Fruit fly (Drosophila melanogaster) whole organism, prepupa: Measurements from ENCODE around the gene Tcs4.

ENCODE experiments used
- Blimp-1 ChIP-seq: fragments of 200-800 bp; sonication (Bioruptor generic); optimal IDR thresholded peaks from 3 replicates; lab custom pipeline; 2017; ENCODE audit warnings: missing biosample characterization, missing genetic modification characterization, mild to moderate bottlenecking, moderate library complexity, missing genetic modification reagents
- CG11762 ChIP-seq: fragments of 200-800 bp; sonication (Bioruptor generic); optimal IDR thresholded peaks from 3 replicates; lab custom pipeline; 2016; ENCODE audit warnings: missing biosample characterization, missing genetic modification characterization; ENCODE audit not compliant: insufficient read depth
- CG11902 ChIP-seq: fragments of 200-800 bp; sonication (Bioruptor generic); optimal IDR thresholded peaks from 3 replicates; lab custom pipeline; 2016; ENCODE audit warnings: missing biosample characterization, missing genetic modification characterization
- CG15336 ChIP-seq: fragments of 200-800 bp; sonication (Bioruptor generic); IDR thresholded peaks from 2 replicates; pipeline ENCODE4 v1.3.6; 2022; ENCODE audit warnings: missing biosample characterization, missing genetic modification characterization
- CG16779 ChIP-seq: fragments of 200-800 bp; sonication (Bioruptor generic); optimal IDR thresholded peaks from 3 replicates; lab custom pipeline; 2017; ENCODE audit warnings: missing biosample characterization, mild to moderate bottlenecking, missing genetic modification characterization
- CG3032 ChIP-seq: fragments of 200-800 bp; optimal IDR thresholded peaks from 2 replicates; lab custom pipeline; 2019; ENCODE audit warnings: missing biosample characterization, mild to moderate bottlenecking, missing genetic modification characterization, moderate library complexity
- CG31627 ChIP-seq: fragments of 200-800 bp; sonication (Bioruptor generic); optimal IDR thresholded peaks from 3 replicates; lab custom pipeline; 2016; ENCODE audit warnings: missing biosample characterization, missing genetic modification characterization
- CG32006 ChIP-seq: fragments of 200-800 bp; sonication (Bioruptor generic); optimal IDR thresholded peaks from 3 replicates; lab custom pipeline; 2017; ENCODE audit warnings: missing biosample characterization, mild to moderate bottlenecking, missing genetic modification characterization
- CG3919 ChIP-seq: fragments of 200-800 bp; sonication (Bioruptor generic); optimal IDR thresholded peaks from 3 replicates; lab custom pipeline; 2016; ENCODE audit warnings: missing biosample characterization, missing genetic modification characterization
- CG6163 ChIP-seq: fragments of 200-800 bp; sonication (Bioruptor generic); IDR thresholded peaks from 3 replicates; pipeline ENCODE4 v1.3.6; 2022; ENCODE audit warnings: missing biosample characterization, missing genetic modification characterization
- CG6276 ChIP-seq: fragments of 200-800 bp; sonication (Bioruptor generic); optimal IDR thresholded peaks from 2 replicates; lab custom pipeline; 2017; ENCODE audit warnings: missing biosample characterization, mild to moderate bottlenecking, missing genetic modification characterization
- CG6808 ChIP-seq: fragments of 200-800 bp; sonication (Bioruptor generic); optimal IDR thresholded peaks from 3 replicates; lab custom pipeline; 2017; ENCODE audit warnings: missing biosample characterization, missing genetic modification characterization, mild to moderate bottlenecking, moderate library complexity, missing genetic modification reagents
- CG6854 ChIP-seq: fragments of 200-800 bp; sonication (Bioruptor generic); optimal IDR thresholded peaks from 2 replicates; lab custom pipeline; 2017; ENCODE audit warnings: missing biosample characterization, mild to moderate bottlenecking, missing genetic modification characterization
- CG7368 ChIP-seq: fragments of 200-800 bp; sonication (Bioruptor generic); optimal IDR thresholded peaks from 3 replicates; lab custom pipeline; 2016; ENCODE audit warnings: missing biosample characterization, missing genetic modification characterization
- CG8119 ChIP-seq: fragments of 200-800 bp; sonication (Bioruptor generic); IDR thresholded peaks from 3 replicates; pipeline ENCODE4 v1.3.6; 2022; ENCODE audit warnings: missing biosample characterization, missing genetic modification characterization
- CG9139 ChIP-seq: fragments of 200-800 bp; sonication (Bioruptor generic); optimal IDR thresholded peaks from 3 replicates; lab custom pipeline; 2017; ENCODE audit warnings: missing biosample characterization, mild to moderate bottlenecking, missing genetic modification characterization
- Eip75B ChIP-seq: fragments of 200-800 bp; sonication (Bioruptor generic); optimal IDR thresholded peaks from 3 replicates; lab custom pipeline; 2016; ENCODE audit warnings: missing biosample characterization, missing genetic modification characterization
- Eip78C ChIP-seq: fragments of 200-800 bp; sonication (Bioruptor generic); peaks from one replicate; lab custom pipeline; 2016; ENCODE audit warnings: missing biosample characterization, missing genetic modification characterization
- Ets21C ChIP-seq: fragments of 200-800 bp; sonication (Bioruptor generic); optimal IDR thresholded peaks from 3 replicates; lab custom pipeline; 2016; ENCODE audit warnings: missing biosample characterization, missing genetic modification characterization
- Gug ChIP-seq: fragments of 200-800 bp; sonication (Bioruptor generic); IDR thresholded peaks from 2 replicates; pipeline ENCODE4 v1.3.6; 2022; ENCODE audit warnings: missing biosample characterization, missing genetic modification characterization
- Hr38 ChIP-seq: sonication (Bioruptor generic); optimal IDR thresholded peaks from 2 replicates; lab custom pipeline; 2016; ENCODE audit warnings: missing biosample characterization, missing genetic modification characterization
- Hr39 ChIP-seq: fragments of 200-800 bp; sonication (Bioruptor generic); optimal IDR thresholded peaks from 2 replicates; lab custom pipeline; 2016; ENCODE audit warnings: missing biosample characterization, missing genetic modification characterization
- Lpt ChIP-seq: fragments of 200-800 bp; sonication (Bioruptor generic); optimal IDR thresholded peaks from 3 replicates; lab custom pipeline; 2016; ENCODE audit warnings: missing biosample characterization, missing genetic modification characterization
- Met ChIP-seq: fragments of 200-800 bp; sonication (Bioruptor generic); optimal IDR thresholded peaks from 3 replicates; lab custom pipeline; 2016; ENCODE audit warnings: missing biosample characterization, missing genetic modification characterization
- OdsH ChIP-seq: fragments of 200-800 bp; sonication (Bioruptor generic); optimal IDR thresholded peaks from 3 replicates; lab custom pipeline; 2016; ENCODE audit warnings: missing biosample characterization, missing genetic modification characterization
- Sox102F ChIP-seq: fragments of 200-800 bp; sonication (Bioruptor generic); optimal IDR thresholded peaks from 2 replicates; lab custom pipeline; 2016; ENCODE audit warnings: missing biosample characterization, mild to moderate bottlenecking, missing genetic modification characterization
- Sox14 ChIP-seq: fragments of 200-800 bp; sonication (Bioruptor generic); optimal IDR thresholded peaks from 3 replicates; lab custom pipeline; 2016; ENCODE audit warnings: missing biosample characterization, missing genetic modification characterization
- Sox15 ChIP-seq: fragments of 200-800 bp; sonication (Bioruptor generic); optimal IDR thresholded peaks from 3 replicates; lab custom pipeline; 2016; ENCODE audit warnings: missing biosample characterization, missing genetic modification characterization
- achi ChIP-seq: fragments of 200-800 bp; sonication (Bioruptor generic); optimal IDR thresholded peaks from 3 replicates; lab custom pipeline; 2016; ENCODE audit warnings: missing biosample characterization, missing genetic modification characterization
- acj6 ChIP-seq: fragments of 200-800 bp; sonication (Bioruptor generic); optimal IDR thresholded peaks from 3 replicates; lab custom pipeline; 2016; ENCODE audit warnings: missing biosample characterization, missing genetic modification characterization
- dac ChIP-seq: fragments of 200-800 bp; sonication (Bioruptor generic); optimal IDR thresholded peaks from 2 replicates; lab custom pipeline; 2017; ENCODE audit warnings: missing biosample characterization, mild to moderate bottlenecking, missing genetic modification characterization
- eg ChIP-seq: fragments of 200-800 bp; sonication (Bioruptor generic); IDR thresholded peaks from 3 replicates; pipeline ENCODE4 v1.3.6; 2022; ENCODE audit warnings: missing biosample characterization, missing genetic modification characterization
- fd59A ChIP-seq: fragments of 200-800 bp; sonication (Bioruptor generic); optimal IDR thresholded peaks from 2 replicates; lab custom pipeline; 2017; ENCODE audit warnings: missing biosample characterization, mild to moderate bottlenecking, missing genetic modification characterization, missing genetic modification reagents
- fkh ChIP-seq: fragments of 200-800 bp; sonication (Bioruptor generic); optimal IDR thresholded peaks from 3 replicates; lab custom pipeline; 2017; ENCODE audit warnings: missing biosample characterization, mild to moderate bottlenecking, missing genetic modification characterization, moderate library complexity
- net ChIP-seq: fragments of 200-800 bp; sonication (Bioruptor generic); optimal IDR thresholded peaks from 3 replicates; lab custom pipeline; 2016; ENCODE audit warnings: missing biosample characterization, missing genetic modification characterization
- pdm3 ChIP-seq: fragments of 200-800 bp; sonication (Bioruptor generic); optimal IDR thresholded peaks from 3 replicates; lab custom pipeline; 2016; ENCODE audit warnings: missing biosample characterization, missing genetic modification characterization
- salr ChIP-seq, 2 experiments: fragments of 200-800 bp; sonication (Bioruptor generic); optimal IDR thresholded peaks; 3 replicates each; lab custom pipeline; 2016 to 2018; ENCODE audit warnings: missing biosample characterization in 2 of 2, missing genetic modification characterization in 2 of 2, mild to moderate bottlenecking in 1 of 2
- spab ChIP-seq: fragments of 200-800 bp; sonication (Bioruptor generic); optimal IDR thresholded peaks from 2 replicates; lab custom pipeline; 2017; ENCODE audit warnings: missing biosample characterization, mild to moderate bottlenecking, missing genetic modification characterization, missing genetic modification reagents
- ss ChIP-seq, 2 experiments: fragments of 200-800 bp; sonication (Bioruptor generic); optimal IDR thresholded peaks; 2 replicates in 1 of 2; 3 replicates in 1 of 2; lab custom pipeline; 2017 to 2018; ENCODE audit warnings: mild to moderate bottlenecking in 2 of 2, missing biosample characterization in 2 of 2, missing genetic modification characterization in 2 of 2, moderate library complexity in 1 of 2
- svp ChIP-seq: fragments of 200-800 bp; sonication (Bioruptor generic); peaks from one replicate; lab custom pipeline; 2016; ENCODE audit warnings: missing biosample characterization, missing genetic modification characterization

Gene Tcs4

DNA sequence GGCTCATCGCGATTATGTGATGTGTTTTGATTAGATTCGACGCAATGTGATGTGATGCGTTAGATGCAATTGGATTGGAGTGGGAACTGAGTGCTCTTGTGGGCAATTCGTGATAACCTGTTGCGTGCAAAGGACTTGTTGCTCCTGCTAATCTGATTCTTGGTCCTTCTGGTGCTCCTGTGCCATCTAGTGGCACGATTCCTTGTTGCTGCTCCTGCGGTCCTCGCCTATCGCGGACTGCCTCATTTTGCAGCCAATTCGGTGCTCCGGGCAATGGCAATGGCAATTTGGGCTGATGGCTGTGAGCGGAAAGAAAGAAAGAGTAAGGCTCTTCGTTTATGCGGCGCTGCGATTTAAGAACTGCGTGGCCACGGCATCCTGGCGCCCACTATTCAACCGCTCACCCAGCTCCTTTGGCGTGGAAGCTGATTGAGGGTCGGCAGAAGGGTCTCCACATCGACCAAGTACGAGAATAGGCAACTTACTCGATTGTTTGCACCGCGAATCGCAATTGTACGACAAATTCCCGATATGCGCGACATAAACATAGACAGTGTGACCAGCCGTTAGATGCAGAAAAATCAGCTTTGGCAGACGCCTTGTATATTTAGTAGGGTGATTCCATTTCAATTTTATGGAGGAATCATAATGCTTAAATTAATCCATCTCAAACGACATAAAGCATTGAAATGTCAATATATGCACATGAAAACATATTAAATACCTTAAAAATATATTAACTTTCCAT lies 8.4 kb downstream of the Tcs4 start, which contains the start of gene Mer (continued):
- peak; percentile 89 for TF ChIP-seq CG32006
- peak; percentile 62 for TF ChIP-seq CG11902
- peak; percentile 82 for TF ChIP-seq CG3032 (tag; lab: Kevin White, UChicago)
- TF ChIP-seq Blimp-1 (GFP tag; lab: Kevin White, UChicago): peak; percentile 67
- TF ChIP-seq fd59A: peak; percentile 70
- no peak for TF ChIP-seq fkh (GFP tag; lab: Kevin White, UChicago)
- peak; percentile 88 for TF ChIP-seq Sox14 (GFP tag; lab: Kevin White, UChicago)
- peak; percentile 84 for TF ChIP-seq Lpt (GFP tag; lab: Kevin White, UChicago)
- TF ChIP-seq CG9139 (GFP tag; lab: Kevin White, UChicago): no peak
- no peak for TF ChIP-seq CG6276 (GFP tag; lab: Kevin White, UChicago)
- TF ChIP-seq Gug (GFP tag; lab: Robert Waterston, UW): peak; percentile 80
- TF ChIP-seq Eip75B (GFP tag; lab: Kevin White, UChicago): peak; percentile 83
- TF ChIP-seq eg (GFP tag; lab: Robert Waterston, UW): peak; percentile 92
- peak; percentile 86 for TF ChIP-seq CG8119 (GFP tag; lab: Robert Waterston, UW)
- peak; percentile 86 for TF ChIP-seq acj6
- peak; percentile 87 for TF ChIP-seq CG3919 (GFP tag; lab: Kevin White, UChicago)
- TF ChIP-seq, all 60 proteins: peak for 53

DNA sequence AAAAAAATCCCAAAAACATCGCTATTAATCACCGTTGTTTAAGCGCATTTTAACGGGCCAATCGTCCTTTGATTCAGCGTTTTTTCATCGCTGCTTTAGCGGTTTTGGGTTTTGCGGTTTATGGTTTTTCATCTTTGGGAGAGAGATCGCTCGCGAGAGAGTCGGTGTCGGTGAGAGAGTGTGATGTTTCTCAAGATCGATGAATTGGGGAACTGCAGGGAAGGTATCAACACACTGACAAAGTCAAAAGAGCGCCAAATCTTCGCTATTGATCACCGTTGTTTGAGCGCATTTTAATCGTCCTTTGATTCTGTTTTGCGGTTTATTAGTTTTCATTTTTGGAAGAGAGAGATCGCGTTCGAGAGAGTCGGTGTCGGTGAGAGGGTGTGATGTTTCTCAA lies 11.5 kb downstream of the Tcs4 start:
- TF ChIP-seq Ets21C: no peak
- no peak for TF ChIP-seq net
- no peak for TF ChIP-seq CG8119 (GFP tag; lab: Robert Waterston, UW)
- TF ChIP-seq OdsH: no peak
- no peak for TF ChIP-seq CG6163 (GFP tag; lab: Robert Waterston, UW)
- no peak for TF ChIP-seq CG15336 (GFP tag; lab: Robert Waterston, UW)
- TF ChIP-seq CG16779: no peak
- TF ChIP-seq Sox15 (GFP tag; lab: Kevin White, UChicago): no peak
- TF ChIP-seq CG31627: no peak
- TF ChIP-seq Sox102F: no peak
- no peak for TF ChIP-seq CG11902
- TF ChIP-seq Eip78C (GFP tag; lab: Kevin White, UChicago): no peak
- TF ChIP-seq salr (GFP tag; optimal IDR thresholded peaks at IDR 0.05; lab: Kevin White, UChicago): no peak
- no peak for TF ChIP-seq eg (GFP tag; lab: Robert Waterston, UW)

dm6 chrX:19688848-19689247 lies 12.7 kb downstream of the Tcs4 start, which contains the start of gene CG14227:
CG14227 (minus strand) TSS chrX:19688948.
- TF ChIP-seq dac (GFP tag; lab: Kevin White, UChicago) (no peak), CG6808 (GFP tag; lab: Kevin White, UChicago) (no peak), Gug (GFP tag; lab: Robert Waterston, UW) (no peak), Sox14 (GFP tag; lab: Kevin White, UChicago) (no peak), eg (GFP tag; lab: Robert Waterston, UW) (no peak), achi (GFP tag; lab: Kevin White, UChicago) (no peak), Sox15 (GFP tag; lab: Kevin White, UChicago) (no peak), OdsH (no peak), Hr39 (no peak), ss (GFP tag; optimal IDR thresholded peaks at IDR 0.05; lab: Kevin White, UChicago) (no peak), CG3032 (tag; lab: Kevin White, UChicago) (no peak), Lpt (GFP tag; lab: Kevin White, UChicago) (no peak), spab (GFP tag; lab: Kevin White, UChicago) (no peak), fd59A (no peak)

DNA sequence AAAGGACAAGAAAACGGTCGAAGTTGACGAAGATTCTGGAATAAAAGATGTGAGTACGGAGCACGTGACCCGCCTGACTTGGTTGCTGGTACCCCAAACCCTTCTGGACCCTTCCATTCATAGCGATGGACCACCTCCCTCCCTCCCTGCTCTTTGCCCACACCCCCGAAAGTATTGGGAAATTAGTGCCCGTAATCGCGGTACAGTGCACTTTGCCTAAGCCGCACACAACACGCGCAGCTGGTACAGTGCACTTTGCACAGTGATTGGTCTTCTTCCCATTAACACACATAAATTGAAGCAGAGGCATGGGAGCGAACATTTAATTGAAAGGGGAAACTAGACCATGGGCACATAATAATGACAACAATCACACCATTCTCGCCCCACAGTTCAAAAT lies 17.5 kb downstream of the Tcs4 start:
- TF ChIP-seq Hr38 (GFP tag; lab: Kevin White, UChicago): no peak
- no peak for TF ChIP-seq fd59A
- TF ChIP-seq CG6163 (GFP tag; lab: Robert Waterston, UW): no peak
- TF ChIP-seq Met: no peak
- TF ChIP-seq svp (GFP tag; lab: Kevin White, UChicago): no peak
- no peak for TF ChIP-seq CG11762 (GFP tag; lab: Kevin White, UChicago)
- no peak for TF ChIP-seq CG16779
- no peak for TF ChIP-seq CG8119 (GFP tag; lab: Robert Waterston, UW)
- TF ChIP-seq acj6: no peak
- TF ChIP-seq CG6854 (GFP tag; lab: Kevin White, UChicago): no peak
- no peak for TF ChIP-seq CG7368
- TF ChIP-seq Ets21C: no peak
- no peak for TF ChIP-seq CG3919 (GFP tag; lab: Kevin White, UChicago)
- no peak for TF ChIP-seq CG32006
- no peak for TF ChIP-seq pdm3
- TF ChIP-seq, all 60 proteins: peak for 0
